Fruit fly (Drosophila melanogaster): ENCODE measurements around the gene cpo.
A peak's percentile ranks its signal among the peaks of the same experiment; 100 is the strongest.

cpo gene

dm6 chr3R:17949362-17950121 lies 29.9 kb downstream of the cpo start (continued):
- TF ChIP-seq dmrt99B (tag; optimal IDR thresholded peaks at IDR 0.05) (peak; percentile 86), caup (GFP tag; optimal IDR thresholded peaks at IDR 0.05; ENCODE audit: severe bottlenecking) (peak; percentile 25), CG6683 (GFP tag; optimal IDR thresholded peaks at IDR 0.05) (peak; percentile 8), ssp (GFP tag; IDR thresholded peaks at IDR 0.05) (peak; percentile 67), Oli (tag; optimal IDR thresholded peaks at IDR 0.05) (peak; percentile 83), org-1 (GFP tag; optimal IDR thresholded peaks at IDR 0.05) (peak; percentile 65), CG2129 (GFP tag; IDR thresholded peaks at IDR 0.05; ENCODE audit: partially characterized antibody) (no peak), al (GFP tag; IDR thresholded peaks at IDR 0.05) (peak; percentile 43; the same call in 1 of the 2 replicates), emc (GFP tag; optimal IDR thresholded peaks at IDR 0.05) (no peak), CG12104 (GFP tag; optimal IDR thresholded peaks at IDR 0.05) (peak; percentile 20), Opbp (GFP tag; IDR thresholded peaks at IDR 0.05; ENCODE audit: partially characterized antibody) (no peak), tup (GFP tag; optimal IDR thresholded peaks at IDR 0.05) (no peak), CG10147 (GFP tag; optimal IDR thresholded peaks at IDR 0.05) (peak; percentile 31), crol (GFP tag; IDR thresholded peaks at IDR 0.05) (peak; percentile 97), p53 (GFP tag; optimal IDR thresholded peaks at IDR 0.05) (no peak), tio (GFP tag; optimal IDR thresholded peaks at IDR 0.05) (peak; percentile 67), dm (GFP tag; optimal IDR thresholded peaks at IDR 0.05) (no peak), bsh (GFP tag; optimal IDR thresholded peaks at IDR 0.05) (peak; percentile 21 to 79), CG2199 (GFP tag; IDR thresholded peaks at IDR 0.05) (0 out of 3 replicates have a peak, but pooled peaks have one; percentile 51), CG11696 (GFP tag; IDR thresholded peaks at IDR 0.05) (no peak), Myb (GFP tag; optimal IDR thresholded peaks at IDR 0.05) (no peak), CG43689 (GFP tag; IDR thresholded peaks at IDR 0.05) (no peak), CG18764 (GFP tag; optimal IDR thresholded peaks at IDR 0.05) (peak; percentile 7), CG12659 (GFP tag; optimal IDR thresholded peaks at IDR 0.05) (peak; percentile 73), CG16815 (GFP tag; optimal IDR thresholded peaks at IDR 0.05) (peak; percentile 69), trem (tag; optimal IDR thresholded peaks at IDR 0.05) (peak; percentile 59), CG6813 (GFP tag; optimal IDR thresholded peaks at IDR 0.05) (peak; percentile 28), CG8281 (tag; optimal IDR thresholded peaks at IDR 0.05) (peak; percentile 42), CG7928 (GFP tag; optimal IDR thresholded peaks at IDR 0.05) (no peak), Xbp1 (GFP tag; optimal IDR thresholded peaks at IDR 0.05) (peak; percentile 67), CG10321 (GFP tag; IDR thresholded peaks at IDR 0.05) (no peak), nom (GFP tag; optimal IDR thresholded peaks at IDR 0.05) (no peak), wek (GFP tag; optimal IDR thresholded peaks at IDR 0.05) (no peak), Six4 (GFP tag; optimal IDR thresholded peaks at IDR 0.05) (peak; percentile 61), CG2120 (GFP tag; optimal IDR thresholded peaks at IDR 0.05) (peak; percentile 55), CG9797 (GFP tag; optimal IDR thresholded peaks at IDR 0.05) (peak; percentile 4), sd (tag; optimal IDR thresholded peaks at IDR 0.05) (peak; percentile 88), mld (GFP tag; IDR thresholded peaks at IDR 0.05; ENCODE audit: partially characterized antibody) (no peak), dpn (GFP tag; optimal IDR thresholded peaks at IDR 0.05) (peak; percentile 48 to 71), unc-4 (GFP tag; IDR thresholded peaks at IDR 0.05; ENCODE audit: partially characterized antibody) (no peak), bowl (GFP tag; IDR thresholded peaks at IDR 0.05) (0 out of 2 replicates have a peak, but pooled peaks have one; percentile 5), HmgZ (tag; optimal IDR thresholded peaks at IDR 0.05) (no peak), CG10979 (tag; optimal IDR thresholded peaks at IDR 0.05) (peak; percentile 85), CG4404 (GFP tag; IDR thresholded peaks at IDR 0.05) (peak; percentile 66), Rfx (GFP tag; IDR thresholded peaks at IDR 0.05) (peak; percentile 41; the same call in 1 of the 2 replicates), nmo (GFP tag; optimal IDR thresholded peaks at IDR 0.05) (peak; percentile 88), CG12219 (GFP tag; optimal IDR thresholded peaks at IDR 0.05) (no peak), CG33557 (GFP tag; optimal IDR thresholded peaks at IDR 0.05) (peak; percentile 58)

Measured in whole organism, embryonic.